Worm (Caenorhabditis elegans) whole organism, L4 larva: Measurements from ENCODE around the gene C56E10.3.

Source experiments
- D1046.2 ChIP-seq: fragments of 200-800 bp; sonication (Bioruptor generic); IDR thresholded peaks from 2 replicates; pipeline ENCODE4 v1.3.6; 2022; ENCODE audit warnings: missing genetic modification characterization, missing compliant biosample characterization
- F49E8.2 ChIP-seq: sonication (generic microtip); optimal IDR thresholded peaks from 2 replicates; lab custom pipeline; 2016; ENCODE audit warnings: missing compliant biosample characterization, mild to moderate bottlenecking, missing genetic modification characterization, borderline replicate concordance
- T20F7.1 ChIP-seq: fragments of 200-800 bp; sonication (Bioruptor generic); optimal IDR thresholded peaks from 2 replicates; lab custom pipeline; 2018; ENCODE audit warnings: mild to moderate bottlenecking, missing genetic modification characterization, missing compliant biosample characterization
- arid-1 ChIP-seq: fragments of 200-800 bp; sonication (Bioruptor generic); conservative IDR thresholded peaks from 2 replicates; pipeline ENCODE4 v1.3.6; 2022; ENCODE audit warnings: missing genetic modification reagents, missing genetic modification characterization, missing compliant biosample characterization
- attf-4 ChIP-seq: sonication (generic microtip); optimal IDR thresholded peaks from 3 replicates; lab custom pipeline; 2017; ENCODE audit warnings: missing biosample characterization, missing genetic modification characterization
- ceh-62 ChIP-seq: sonication (generic microtip); optimal IDR thresholded peaks from 2 replicates; lab custom pipeline; 2017; ENCODE audit warnings: missing biosample characterization, missing genetic modification characterization
- daf-16 ChIP-seq, 3 experiments: sonication (generic microtip); optimal IDR thresholded peaks; 2 replicates each; lab custom pipeline; 2016 to 2017; ENCODE audit warnings: missing genetic modification characterization in 3 of 3, missing genetic modification reagents in 3 of 3, mild to moderate bottlenecking in 2 of 3, missing compliant biosample characterization in 2 of 3, missing biosample characterization in 1 of 3, moderate library complexity in 1 of 3
- dmd-6 ChIP-seq: fragments of 200-800 bp; sonication (Bioruptor generic); IDR thresholded peaks from 2 replicates; pipeline ENCODE4 v1.3.6; 2022; ENCODE audit warnings: missing genetic modification reagents, missing genetic modification characterization, missing compliant biosample characterization
- dmd-9 ChIP-seq: fragments of 200-800 bp; sonication (Bioruptor generic); IDR thresholded peaks from 2 replicates; pipeline ENCODE4 v1.3.6; 2022; ENCODE audit warnings: missing genetic modification reagents, missing genetic modification characterization, missing compliant biosample characterization
- dve-1 ChIP-seq: sonication (generic microtip); optimal IDR thresholded peaks from 2 replicates; lab custom pipeline; 2017; ENCODE audit warnings: antibody characterized with exemption, mild to moderate bottlenecking, missing genetic modification characterization, missing compliant biosample characterization; ENCODE audit not compliant: insufficient read depth
- egl-27 ChIP-seq: sonication (generic microtip); optimal IDR thresholded peaks from 3 replicates; lab custom pipeline; 2017; ENCODE audit warnings: missing biosample characterization, missing genetic modification reagents, missing genetic modification characterization
- hlh-11 ChIP-seq: fragments of 200-800 bp; sonication (Bioruptor generic); optimal IDR thresholded peaks from 2 replicates; lab custom pipeline; 2018; ENCODE audit warnings: mild to moderate bottlenecking, missing genetic modification characterization, missing compliant biosample characterization
- hlh-30 ChIP-seq: sonication (generic microtip); optimal IDR thresholded peaks from 2 replicates; lab custom pipeline; 2017; ENCODE audit warnings: antibody characterized with exemption, mild to moderate bottlenecking, missing genetic modification characterization, missing compliant biosample characterization; ENCODE audit not compliant: insufficient read depth
- hmg-1.1 ChIP-seq: fragments of 200-800 bp; sonication (Bioruptor generic); IDR thresholded peaks from 2 replicates; pipeline ENCODE4 v1.3.6; 2022; ENCODE audit warnings: missing genetic modification reagents, missing genetic modification characterization, missing compliant biosample characterization
- lin-1 ChIP-seq: fragments of 200-800 bp; sonication (Bioruptor generic); IDR thresholded peaks from 2 replicates; pipeline ENCODE4 v1.3.6; 2022; ENCODE audit warnings: missing genetic modification reagents, missing genetic modification characterization, missing compliant biosample characterization
- lin-15B ChIP-seq: fragments of 150-350 bp; sonication (generic microtip); optimal IDR thresholded peaks from 3 replicates; lab custom pipeline; 2014; ENCODE audit warnings: missing biosample characterization, missing genetic modification characterization
- lin-38 ChIP-seq: fragments of 200-800 bp; sonication (Bioruptor generic); IDR thresholded peaks from 2 replicates; pipeline ENCODE4 v1.3.6; 2022; ENCODE audit warnings: missing genetic modification reagents, missing genetic modification characterization, missing compliant biosample characterization
- mdl-1 ChIP-seq, 2 experiments: fragments of 150-350 bp in 1 of 2; sonication (generic microtip) in 1 of 2; optimal IDR thresholded peaks; 2 replicates each; lab custom pipeline; 2014 to 2017; ENCODE audit warnings: missing biosample characterization in 2 of 2, missing genetic modification characterization in 2 of 2
- mdt-29 ChIP-seq: fragments of 200-800 bp; sonication (Bioruptor generic); IDR thresholded peaks from 2 replicates; pipeline ENCODE4 v1.3.6; 2022; ENCODE audit warnings: missing genetic modification reagents, missing genetic modification characterization, missing compliant biosample characterization
- mxl-3 ChIP-seq: fragments of 200-800 bp; sonication (Bioruptor generic); optimal IDR thresholded peaks from 2 replicates; lab custom pipeline; 2018; ENCODE audit warnings: mild to moderate bottlenecking, missing genetic modification characterization, missing compliant biosample characterization
- nhr-102 ChIP-seq: sonication (generic microtip); optimal IDR thresholded peaks from 2 replicates; lab custom pipeline; 2016; ENCODE audit warnings: mild to moderate bottlenecking, missing genetic modification characterization, moderate library complexity, missing compliant biosample characterization
- nhr-42 ChIP-seq: fragments of 200-800 bp; sonication (Bioruptor generic); IDR thresholded peaks from 2 replicates; pipeline ENCODE4 v1.3.6; 2022; ENCODE audit warnings: missing genetic modification characterization, missing compliant biosample characterization
- nhr-48 ChIP-seq: sonication (generic microtip); optimal IDR thresholded peaks from 2 replicates; lab custom pipeline; 2016; ENCODE audit warnings: mild to moderate bottlenecking, missing genetic modification characterization, missing compliant biosample characterization
- nhr-77 ChIP-seq: fragments of 150-350 bp; optimal IDR thresholded peaks from 2 replicates; lab custom pipeline; 2014; ENCODE audit warnings: missing biosample characterization, missing genetic modification characterization
- pqm-1 ChIP-seq: sonication (generic microtip); optimal IDR thresholded peaks from 2 replicates; lab custom pipeline; 2017; ENCODE audit warnings: missing biosample characterization, missing genetic modification characterization
- saeg-2 ChIP-seq: fragments of 200-800 bp; sonication (Bioruptor generic); IDR thresholded peaks from 2 replicates; pipeline ENCODE4 v1.3.6; 2022; ENCODE audit warnings: missing genetic modification reagents, missing genetic modification characterization, missing compliant biosample characterization
- sdz-12 ChIP-seq: fragments of 200-800 bp; sonication (Bioruptor generic); optimal IDR thresholded peaks from 2 replicates; lab custom pipeline; 2018; ENCODE audit warnings: mild to moderate bottlenecking, missing genetic modification characterization, missing compliant biosample characterization
- snpc-4 ChIP-seq: fragments of 150-350 bp; optimal IDR thresholded peaks from 2 replicates; lab custom pipeline; 2014; ENCODE audit warnings: missing biosample characterization, missing genetic modification characterization
- tra-1 ChIP-seq: fragments of 200-800 bp; sonication (Bioruptor generic); IDR thresholded peaks from 2 replicates; pipeline ENCODE4 v1.3.6; 2022; ENCODE audit warnings: missing genetic modification reagents, missing genetic modification characterization, missing compliant biosample characterization
- unc-62 ChIP-seq, 3 experiments: fragments of 150-350 bp in 1 of 3; sonication (generic microtip); optimal IDR thresholded peaks in 2 of 3; peaks in 1 of 3; 1 replicate in 1 of 3; 2 replicates in 2 of 3; lab custom pipeline; 2014 to 2017; ENCODE audit warnings: missing biosample characterization in 3 of 3, missing genetic modification characterization in 3 of 3, missing genetic modification reagents in 3 of 3, missing genotype in 1 of 3
- zag-1 ChIP-seq: fragments of 150-350 bp; optimal IDR thresholded peaks from 2 replicates; lab custom pipeline; 2014; ENCODE audit warnings: missing biosample characterization, missing genetic modification characterization
- zfp-2 ChIP-seq: sonication (generic microtip); optimal IDR thresholded peaks from 2 replicates; lab custom pipeline; 2016; ENCODE audit warnings: mild to moderate bottlenecking, missing genetic modification characterization, missing compliant biosample characterization
- zfp-3 ChIP-seq: fragments of 200-800 bp; sonication (Bioruptor generic); conservative IDR thresholded peaks from 2 replicates; pipeline ENCODE4 v1.3.6; 2022; ENCODE audit warnings: missing genetic modification reagents, missing genetic modification characterization, missing compliant biosample characterization

Gene C56E10.3

ce11 chrX:6606991-6607390 is 38.5 kb upstream of the C56E10.3 start, which contains the start of gene cpr-6 (continued):
- TF ChIP-seq nhr-102 (tag; lab: Kevin White, UChicago) (peak; percentile 53), lin-1 (GFP tag; lab: Robert Waterston, UW) (0 out of 2 replicates have a peak, but pooled peaks have one; percentile 11), dmd-6 (GFP tag; lab: Robert Waterston, UW) (peak; percentile 78), mxl-3 (peak; percentile 25), unc-62 (GFP tag; optimal IDR thresholded peaks at IDR 0.05 in 1 of 2; lab: Kevin White, UChicago) (no peak), unc-62 (tag; optimal IDR thresholded peaks at IDR 0.05; lab: Kevin White, UChicago) (no peak), hlh-30 (peak; percentile 54), dmd-9 (GFP tag; lab: Robert Waterston, UW) (no peak), lin-15B (tag; lab: Kevin White, UChicago) (no peak), nhr-48 (tag; lab: Kevin White, UChicago) (peak; percentile 30)

ce11 chrX:6607599-6607998 is 37.9 kb upstream of the C56E10.3 start:
- 0 out of 2 replicates have a peak, but pooled peaks have one; percentile 62 for TF ChIP-seq D1046.2 (GFP tag; lab: Robert Waterston, UW)
- TF ChIP-seq snpc-4 (tag; lab: Kevin White, UChicago), result no peak
- TF ChIP-seq zfp-3 (GFP tag; lab: Robert Waterston, UW), result 0 out of 2 replicates have a peak, but pooled peaks have one; percentile 8
- peak; percentile 50; the same call in 1 of the 2 replicates for TF ChIP-seq tra-1 (GFP tag; lab: Robert Waterston, UW)
- TF ChIP-seq mdl-1 (tag; optimal IDR thresholded peaks at IDR 0.05; lab: Kevin White, UChicago), result peak in 1 of 2 experiments; percentile 10
- TF ChIP-seq dmd-6 (GFP tag; lab: Robert Waterston, UW), result peak; percentile 73
- TF ChIP-seq hlh-11 (tag; lab: Kevin White, UChicago), result peak; percentile 56
- peak; percentile 78 for TF ChIP-seq mdt-29
- TF ChIP-seq sdz-12 (GFP tag; lab: Kevin White, UChicago), result no peak
- no peak for TF ChIP-seq F49E8.2 (tag; lab: Kevin White, UChicago)
- TF ChIP-seq saeg-2 (GFP tag; lab: Robert Waterston, UW), result peak; percentile 47; the same call in 1 of the 2 replicates
- peak; percentile 46; the same call in 1 of the 2 replicates for TF ChIP-seq lin-1 (GFP tag; lab: Robert Waterston, UW)
- TF ChIP-seq dve-1, result peak; percentile 75
- peak; percentile 46 for TF ChIP-seq hlh-30
- no peak for TF ChIP-seq ceh-62 (tag; lab: Kevin White, UChicago)
- no peak for TF ChIP-seq hmg-1.1 (GFP tag; lab: Robert Waterston, UW)
- TF ChIP-seq nhr-77 (tag; lab: Kevin White, UChicago), result peak; percentile 32
- no peak for TF ChIP-seq daf-16 (GFP tag; optimal IDR thresholded peaks at IDR 0.05; lab: Kevin White, UChicago)
- TF ChIP-seq daf-16 (tag; optimal IDR thresholded peaks at IDR 0.05; lab: Kevin White, UChicago), result peak; percentile 44
- no peak for TF ChIP-seq arid-1 (GFP tag; lab: Robert Waterston, UW)
- no peak for TF ChIP-seq lin-38 (GFP tag; lab: Robert Waterston, UW)
- peak; percentile 24 for TF ChIP-seq pqm-1 (tag; lab: Kevin White, UChicago)
- TF ChIP-seq, all 104 proteins: peak for 14

- TF ChIP-seq zfp-2 (tag; lab: Kevin White, UChicago), result no peak
- TF ChIP-seq attf-4, result no peak
- no peak for TF ChIP-seq egl-27 (tag; lab: Kevin White, UChicago)
- no peak for TF ChIP-seq sdz-12 (GFP tag; lab: Kevin White, UChicago)
- TF ChIP-seq zag-1 (tag; lab: Kevin White, UChicago), result no peak
- no peak for TF ChIP-seq dmd-6 (GFP tag; lab: Robert Waterston, UW)
- TF ChIP-seq lin-38 (GFP tag; lab: Robert Waterston, UW), result peak; percentile 26
- TF ChIP-seq T20F7.1, result peak; percentile 34
- TF ChIP-seq nhr-102 (tag; lab: Kevin White, UChicago), result peak; percentile 42
- 0 out of 2 replicates have a peak, but pooled peaks have one; percentile 16 for TF ChIP-seq nhr-42 (GFP tag; lab: Robert Waterston, UW)
- peak; percentile 6 for TF ChIP-seq hlh-11 (tag; lab: Kevin White, UChicago)
Observed at ce11 chrX:6609251-6609650, 36.2 kb upstream of the C56E10.3 start.
